Fruit fly (Drosophila melanogaster): Measurements from ENCODE around the gene Bmcp.

DNA sequence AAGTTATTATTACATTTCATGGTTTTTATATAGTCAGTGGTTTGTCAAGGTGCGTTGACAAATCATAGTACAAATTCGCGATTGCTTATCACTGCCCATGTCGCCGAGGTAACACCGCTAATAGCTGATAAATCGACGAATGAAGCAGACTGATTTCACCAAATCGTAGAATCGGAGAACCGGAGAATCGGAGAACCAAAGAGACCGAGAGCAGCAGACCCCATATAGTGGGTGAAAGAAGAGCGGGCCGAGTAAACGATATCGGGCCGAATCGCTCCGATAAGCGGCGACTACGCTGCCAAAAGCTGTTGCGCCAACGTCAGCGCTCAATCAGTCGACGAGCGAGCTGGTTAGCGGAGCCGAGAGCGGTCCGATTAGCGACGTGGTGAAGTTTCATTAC lies 56.0 kb downstream of the Bmcp start, which contains the start of gene CG14131:
- TF ChIP-seq pan (optimal IDR thresholded peaks at IDR 0.05) = no peak
- TF ChIP-seq usp (GFP tag; optimal IDR thresholded peaks at IDR 0.05) = no peak
- TF ChIP-seq Dll (optimal IDR thresholded peaks at IDR 0.05) = no peak
- TF ChIP-seq psq (optimal IDR thresholded peaks at IDR 0.05) = no peak
- TF ChIP-seq CG8478 (optimal IDR thresholded peaks at IDR 0.05) = no peak
- no peak for TF ChIP-seq EcR (GFP tag; optimal IDR thresholded peaks at IDR 0.05)

Measured in whole organism.